Worm (Caenorhabditis elegans) whole organism, L1 larva: ENCODE measurements around the gene C34C12.1.

Source experiments
- C34B4.2 ChIP-seq: sonication (generic microtip); optimal IDR thresholded peaks from 2 replicates; lab custom pipeline; 2017; ENCODE audit warnings: mild to moderate bottlenecking, missing genetic modification characterization, missing compliant biosample characterization
- blmp-1 ChIP-seq: fragments of 150-350 bp; optimal IDR thresholded peaks from 2 replicates; lab custom pipeline; 2014; ENCODE audit warnings: missing biosample characterization, missing genetic modification characterization
- ces-1 ChIP-seq: fragments of 150-350 bp; optimal IDR thresholded peaks from 2 replicates; lab custom pipeline; 2014; ENCODE audit warnings: missing biosample characterization, missing genetic modification reagents, missing genetic modification characterization
- dpl-1 ChIP-seq, 3 experiments: fragments of 150-350 bp in 2 of 3; sonication (generic microtip) in 1 of 3; optimal IDR thresholded peaks; 2 replicates each; lab custom pipeline; 2014 to 2017; ENCODE audit warnings: missing biosample characterization in 3 of 3, missing genetic modification characterization in 3 of 3, missing genetic modification reagents in 3 of 3
- efl-1 ChIP-seq, 4 experiments: fragments of 150-350 bp; optimal IDR thresholded peaks in 3 of 4; peaks in 1 of 4; 1 replicate in 1 of 4; 2 replicates in 3 of 4; lab custom pipeline; 2014; ENCODE audit warnings: missing biosample characterization in 2 of 4, missing genetic modification characterization in 2 of 4, missing genetic modification reagents in 2 of 4
- fos-1 ChIP-seq: fragments of 150-350 bp; optimal IDR thresholded peaks from 2 replicates; lab custom pipeline; 2014; ENCODE audit warnings: missing biosample characterization, missing genetic modification characterization
- lsy-2 ChIP-seq, 2 experiments: fragments of 150-350 bp; optimal IDR thresholded peaks; 2 replicates each; lab custom pipeline; 2014; ENCODE audit warnings: missing biosample characterization in 2 of 2, missing genetic modification characterization in 2 of 2
- nhr-47 ChIP-seq: sonication (generic microtip); optimal IDR thresholded peaks from 2 replicates; lab custom pipeline; 2016; ENCODE audit warnings: mild to moderate bottlenecking, missing genetic modification characterization, moderate library complexity, missing compliant biosample characterization
- nhr-77 ChIP-seq: fragments of 150-350 bp; optimal IDR thresholded peaks from 2 replicates; lab custom pipeline; 2014; ENCODE audit warnings: missing biosample characterization, missing genetic modification characterization
- skn-1 ChIP-seq: fragments of 150-350 bp; optimal IDR thresholded peaks from 2 replicates; lab custom pipeline; 2014; ENCODE audit warnings: missing biosample characterization, missing genetic modification characterization
- unc-130 ChIP-seq: fragments of 150-350 bp; optimal IDR thresholded peaks from 2 replicates; lab custom pipeline; 2017; ENCODE audit warnings: missing biosample characterization, missing genetic modification characterization, inconsistent platforms
- unc-86 ChIP-seq: sonication (generic microtip); optimal IDR thresholded peaks from 2 replicates; lab custom pipeline; 2016; ENCODE audit warnings: missing genetic modification characterization, missing compliant biosample characterization
- ztf-11 ChIP-seq, 2 experiments: sonication (generic microtip); optimal IDR thresholded peaks; 2 replicates each; lab custom pipeline; 2016 to 2017; ENCODE audit warnings: missing genetic modification characterization in 2 of 2, missing biosample characterization in 1 of 2, missing compliant biosample characterization in 1 of 2

DNA sequence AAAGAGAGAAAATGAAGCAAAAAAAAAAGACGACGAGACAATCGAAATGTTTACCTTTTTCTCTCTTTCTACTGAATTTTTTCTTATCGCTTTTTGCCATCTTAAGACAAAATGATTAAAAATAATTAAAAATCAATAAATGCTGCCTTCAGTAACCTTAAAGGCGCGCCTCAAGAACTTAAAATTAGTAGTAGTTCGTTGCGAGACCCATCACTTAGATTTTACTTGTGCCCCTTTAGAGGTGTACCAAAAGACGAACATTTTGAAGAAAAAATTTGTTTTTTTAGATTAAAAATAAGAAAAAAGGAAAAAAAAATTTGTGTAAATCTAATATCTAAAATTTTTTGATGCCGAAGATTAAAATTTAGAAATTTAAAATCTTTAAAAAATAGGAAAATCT is 16.8 kb downstream of the C34C12.1 start:
- TF ChIP-seq nhr-77 (no peak), C34B4.2 (tag; lab: Kevin White, UChicago) (no peak), nhr-47 (tag; lab: Kevin White, UChicago) (no peak), blmp-1 (tag; lab: Kevin White, UChicago) (no peak), lsy-2 (tag; optimal IDR thresholded peaks at IDR 0.05; lab: Kevin White, UChicago) (no peak), fos-1 (tag; lab: Kevin White, UChicago) (no peak), unc-86 (tag; lab: Kevin White, UChicago) (no peak), dpl-1 (GFP tag; optimal IDR thresholded peaks at IDR 0.05; lab: Kevin White, UChicago) (no peak), ztf-11 (tag; optimal IDR thresholded peaks at IDR 0.05; lab: Kevin White, UChicago) (no peak), unc-130 (no peak), ces-1 (GFP tag; lab: Kevin White, UChicago) (no peak), skn-1 (no peak), efl-1 (optimal IDR thresholded peaks at IDR 0.05; lab: Kevin White, UChicago) (no peak), efl-1 (GFP tag; optimal IDR thresholded peaks at IDR 0.05 in 1 of 2; lab: Kevin White, UChicago) (no peak)
